Worm (Caenorhabditis elegans) whole organism, early embryonic: ENCODE results near the gene apa-2.

Experiments
- B0310.2 ChIP-seq: sonication (generic microtip); optimal IDR thresholded peaks from 2 replicates; lab custom pipeline; 2016; ENCODE audit warnings: mild to moderate bottlenecking, missing genetic modification characterization, missing compliant biosample characterization
- aly-1 ChIP-seq: sonication (generic microtip); optimal IDR thresholded peaks from 2 replicates; lab custom pipeline; 2016; ENCODE audit warnings: missing genetic modification characterization, missing compliant biosample characterization
- ama-1 ChIP-seq: fragments of 150-350 bp; optimal IDR thresholded peaks from 2 replicates; lab custom pipeline; 2014
- ceh-13 ChIP-seq: fragments of 200-800 bp; sonication (Bioruptor generic); optimal IDR thresholded peaks from 2 replicates; lab custom pipeline; 2018; ENCODE audit warnings: mild to moderate bottlenecking, missing genetic modification characterization, missing compliant biosample characterization
- ets-7 ChIP-seq: sonication (generic microtip); optimal IDR thresholded peaks from 2 replicates; lab custom pipeline; 2016; ENCODE audit warnings: missing genotype, missing genetic modification characterization, missing compliant biosample characterization
- flt-1 ChIP-seq: fragments of 200-800 bp; sonication (Bioruptor generic); IDR thresholded peaks from 2 replicates; pipeline ENCODE4 v1.3.6; 2022; ENCODE audit warnings: missing genetic modification characterization, missing compliant biosample characterization
- hmg-4 ChIP-seq: fragments of 200-800 bp; sonication (Bioruptor generic); optimal IDR thresholded peaks from 2 replicates; lab custom pipeline; 2018; ENCODE audit warnings: mild to moderate bottlenecking, missing genetic modification characterization, missing compliant biosample characterization
- hnd-1 ChIP-seq: sonication (generic microtip); optimal IDR thresholded peaks from 2 replicates; lab custom pipeline; 2016; ENCODE audit warnings: missing genetic modification characterization, missing compliant biosample characterization
- pes-1 ChIP-seq: fragments of 200-800 bp; sonication (Bioruptor generic); IDR thresholded peaks from 2 replicates; pipeline ENCODE4 v1.3.6; 2022; ENCODE audit warnings: missing genetic modification reagents, missing genetic modification characterization, missing compliant biosample characterization
- scrt-1 ChIP-seq: fragments of 200-800 bp; sonication (Bioruptor generic); IDR thresholded peaks from 2 replicates; pipeline ENCODE4 v1.3.6; 2022; ENCODE audit warnings: missing genetic modification characterization, missing compliant biosample characterization
- sea-1 ChIP-seq: fragments of 200-800 bp; sonication (Bioruptor generic); conservative IDR thresholded peaks from 2 replicates; pipeline ENCODE4 v1.3.6; 2022; ENCODE audit warnings: missing genetic modification characterization, missing compliant biosample characterization
- tbx-11 ChIP-seq: fragments of 200-800 bp; sonication (Bioruptor generic); IDR thresholded peaks from 2 replicates; pipeline ENCODE4 v1.3.6; 2022; ENCODE audit warnings: missing genetic modification characterization, missing compliant biosample characterization
- tbx-37 ChIP-seq: fragments of 200-800 bp; sonication (Bioruptor generic); conservative IDR thresholded peaks from 2 replicates; pipeline ENCODE4 v1.3.6; 2022; ENCODE audit warnings: missing genetic modification reagents, missing genetic modification characterization, missing compliant biosample characterization
- tra-4 ChIP-seq: sonication (generic microtip); optimal IDR thresholded peaks from 2 replicates; lab custom pipeline; 2017; ENCODE audit warnings: missing genetic modification characterization, missing compliant biosample characterization

- no peak for TF ChIP-seq B0310.2 (tag; lab: Kevin White, UChicago)
- TF ChIP-seq ama-1, result no peak
- no peak for TF ChIP-seq flt-1 (GFP tag; lab: Robert Waterston, UW)
- no peak for TF ChIP-seq aly-1 (tag; lab: Kevin White, UChicago)
- TF ChIP-seq tbx-37 (GFP tag; lab: Robert Waterston, UW), result no peak
- TF ChIP-seq scrt-1 (GFP tag; lab: Robert Waterston, UW), result no peak
- no peak for TF ChIP-seq pes-1 (GFP tag; lab: Robert Waterston, UW)
- TF ChIP-seq ets-7, result no peak
- no peak for TF ChIP-seq hnd-1 (tag; lab: Kevin White, UChicago)
- no peak for TF ChIP-seq hmg-4 (GFP tag; lab: Kevin White, UChicago)
- TF ChIP-seq sea-1 (GFP tag; lab: Robert Waterston, UW), result no peak
- no peak for TF ChIP-seq tra-4 (tag; lab: Kevin White, UChicago)
- no peak for TF ChIP-seq ceh-13
- TF ChIP-seq tbx-11 (GFP tag; lab: Robert Waterston, UW), result no peak
Measured at ce11 chrX:9298846-9299245, 39.6 kb upstream of the apa-2 start, which contains the start of gene B0416.2.
